Fruit fly (Drosophila melanogaster) ovary, adult (tissue): ENCODE results near the gene CG9106.
A peak's percentile ranks its signal among the peaks of the same experiment; 100 is the strongest.

Experiments used
- CG17801 ChIP-seq: fragments of 200-800 bp; optimal IDR thresholded peaks from 2 replicates; lab custom pipeline; 2019; ENCODE audit warnings: missing biosample characterization, mild to moderate bottlenecking, missing genetic modification characterization, moderate library complexity; ENCODE audit not compliant: partially characterized antibody

Gene CG9106

DNA sequence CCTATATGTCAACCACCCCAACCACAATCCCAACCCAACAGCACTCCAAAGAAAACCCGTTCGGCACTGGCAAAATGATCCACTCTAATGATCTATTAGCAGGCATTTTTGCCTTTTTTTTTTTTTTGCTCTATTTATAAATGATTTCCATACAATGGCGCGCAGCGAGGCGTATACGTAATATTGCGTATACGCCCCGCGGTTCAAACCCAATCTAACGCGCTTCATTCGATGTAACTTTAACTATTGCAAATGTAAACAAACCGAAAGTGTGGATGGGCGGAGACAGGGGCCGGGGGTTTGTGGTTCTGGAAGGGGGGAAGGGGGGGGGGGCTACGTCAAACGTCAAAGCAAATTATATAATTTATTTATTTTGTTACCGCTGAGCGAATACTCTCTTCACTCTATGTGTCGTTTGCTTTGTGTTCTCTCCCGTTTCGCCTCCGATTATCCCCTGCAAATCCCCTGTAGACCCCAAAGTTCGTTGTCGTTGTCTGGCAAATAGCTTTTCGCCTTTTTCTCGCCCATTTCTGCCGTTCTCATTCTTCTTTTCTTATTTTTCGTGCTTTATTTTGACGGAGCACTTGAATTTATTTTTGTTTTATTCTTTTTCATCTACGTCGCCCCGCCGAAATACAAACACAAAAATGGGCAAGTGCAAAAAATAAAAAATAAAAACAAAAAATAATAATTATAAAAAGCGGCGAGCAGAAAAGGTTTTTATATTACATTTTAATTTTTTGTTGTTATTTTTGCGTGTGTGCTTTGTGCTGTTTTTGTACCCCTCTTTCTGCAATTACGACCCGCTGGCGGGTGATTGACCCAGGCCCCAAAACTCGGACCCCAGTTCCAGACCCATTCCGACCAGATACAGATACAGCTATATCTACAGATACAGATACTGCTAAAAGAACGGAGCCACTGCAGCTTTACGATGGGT, 31.2 kb upstream of the CG9106 start:
- TF ChIP-seq CG17801 (GFP tag; lab: Kevin White, UChicago): peak; percentile 96

DNA sequence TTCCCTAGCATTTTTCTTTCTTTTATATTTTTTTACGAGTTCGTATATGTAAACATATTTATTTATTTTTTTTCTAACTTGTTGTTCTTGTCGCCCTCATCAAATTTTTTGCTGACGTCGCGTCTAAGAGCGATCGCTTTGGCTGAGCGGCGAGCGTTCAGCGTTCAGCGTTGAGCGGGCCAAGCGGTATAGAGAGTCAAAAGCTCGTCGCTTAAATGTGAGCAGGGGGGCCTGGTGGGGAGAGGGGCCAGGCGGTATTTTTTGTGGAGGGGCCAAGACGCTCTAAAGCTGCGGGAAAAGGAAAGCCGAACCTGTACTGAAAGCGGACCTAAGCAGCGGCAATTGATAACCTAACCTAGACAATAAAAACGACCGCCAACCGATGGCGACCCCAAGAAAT, 29.0 kb upstream of the CG9106 start:
- peak; percentile 53 for TF ChIP-seq CG17801 (GFP tag; lab: Kevin White, UChicago)

DNA sequence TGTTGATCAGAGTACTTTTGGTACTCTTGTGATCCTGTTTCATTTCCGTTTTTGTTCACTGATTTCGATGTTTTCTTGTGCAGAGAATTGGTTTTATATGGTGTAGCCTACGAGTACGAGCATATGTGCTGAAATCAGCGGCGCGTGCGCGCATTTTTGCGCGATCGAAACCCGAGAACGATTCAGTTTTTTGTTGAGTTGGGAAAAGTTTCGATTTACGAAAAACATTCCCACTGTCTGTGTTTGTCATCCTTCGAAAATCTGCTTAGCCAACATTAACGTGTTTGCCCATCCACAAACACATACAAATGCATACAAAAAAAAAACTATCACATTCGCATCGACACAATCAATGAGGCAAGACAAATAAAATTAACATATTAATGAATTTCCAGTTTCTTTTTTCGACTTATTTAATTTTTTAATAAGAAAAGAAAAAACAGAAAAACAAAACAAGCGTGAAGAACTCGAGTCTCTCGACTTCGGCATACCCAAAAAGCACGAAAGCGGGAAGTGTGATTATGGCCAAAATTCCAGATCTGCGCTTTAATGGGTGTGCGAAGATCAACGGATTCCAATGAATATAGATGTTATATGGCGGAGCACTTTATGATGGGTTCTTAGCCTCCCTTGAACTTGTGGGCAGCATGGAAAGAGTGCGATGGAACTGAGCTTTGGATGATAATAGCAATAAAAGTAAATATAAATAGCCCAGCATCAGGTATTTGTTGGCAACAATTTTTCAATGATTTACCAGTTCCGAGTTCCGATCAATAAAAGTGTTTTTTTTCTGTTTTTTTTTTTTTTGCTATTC, 27.9 kb upstream of the CG9106 start:
- no peak for TF ChIP-seq CG17801 (GFP tag; lab: Kevin White, UChicago)

DNA sequence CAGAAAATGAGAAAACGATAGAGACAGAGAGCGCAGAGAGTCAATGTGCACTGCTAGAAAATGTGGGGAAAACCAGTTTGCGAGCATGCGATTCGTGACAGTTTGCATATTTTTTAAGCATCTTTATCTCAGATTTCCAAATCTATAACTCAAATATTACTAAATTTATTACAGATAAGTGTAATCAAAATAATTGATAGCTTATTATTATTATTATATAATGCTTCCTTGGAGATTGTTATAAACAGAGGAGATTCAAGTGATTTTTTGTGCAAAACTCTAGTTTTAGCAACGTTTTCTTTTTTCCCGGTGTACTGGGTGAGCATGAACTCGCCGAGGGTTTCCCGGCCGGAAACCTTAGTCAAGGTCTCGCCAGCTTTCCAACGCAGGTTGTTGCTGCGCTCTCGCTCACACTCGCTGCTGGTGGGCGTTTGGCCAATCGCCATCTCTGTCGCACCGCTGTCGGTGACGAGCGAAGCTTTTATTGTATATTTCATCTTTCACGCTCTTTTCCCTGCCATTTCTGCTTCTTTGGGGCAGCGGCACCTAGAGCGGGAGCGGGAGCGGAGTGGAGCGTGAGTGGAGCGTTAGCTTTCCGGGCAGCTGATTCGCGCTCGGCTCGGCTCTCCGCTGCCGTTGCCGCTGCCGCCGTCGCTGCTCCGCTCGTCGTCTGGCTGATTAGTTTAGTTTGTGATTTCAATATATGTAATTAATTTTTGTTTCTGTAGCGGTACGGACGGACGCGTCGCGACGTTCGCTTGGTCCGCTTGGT, 26.3 kb upstream of the CG9106 start:
- peak; percentile 96 for TF ChIP-seq CG17801 (GFP tag; lab: Kevin White, UChicago)

DNA sequence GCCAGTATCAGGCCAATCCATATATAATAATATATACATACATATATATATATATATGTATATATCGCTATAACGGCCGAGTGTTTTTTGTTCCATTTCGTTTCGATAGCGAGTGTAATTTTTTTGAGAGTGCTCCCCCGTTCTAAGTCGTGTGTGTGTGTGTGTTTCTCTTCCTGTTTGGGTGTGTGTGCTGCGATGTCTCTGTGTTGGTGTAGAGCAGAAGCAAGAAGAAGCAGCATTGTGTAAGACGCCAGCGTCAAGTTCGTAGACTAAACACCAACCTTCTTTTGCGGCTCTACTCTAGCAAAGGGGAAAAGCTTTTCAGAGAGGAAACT, 25.7 kb upstream of the CG9106 start:
- TF ChIP-seq CG17801 (GFP tag; lab: Kevin White, UChicago): no peak

DNA sequence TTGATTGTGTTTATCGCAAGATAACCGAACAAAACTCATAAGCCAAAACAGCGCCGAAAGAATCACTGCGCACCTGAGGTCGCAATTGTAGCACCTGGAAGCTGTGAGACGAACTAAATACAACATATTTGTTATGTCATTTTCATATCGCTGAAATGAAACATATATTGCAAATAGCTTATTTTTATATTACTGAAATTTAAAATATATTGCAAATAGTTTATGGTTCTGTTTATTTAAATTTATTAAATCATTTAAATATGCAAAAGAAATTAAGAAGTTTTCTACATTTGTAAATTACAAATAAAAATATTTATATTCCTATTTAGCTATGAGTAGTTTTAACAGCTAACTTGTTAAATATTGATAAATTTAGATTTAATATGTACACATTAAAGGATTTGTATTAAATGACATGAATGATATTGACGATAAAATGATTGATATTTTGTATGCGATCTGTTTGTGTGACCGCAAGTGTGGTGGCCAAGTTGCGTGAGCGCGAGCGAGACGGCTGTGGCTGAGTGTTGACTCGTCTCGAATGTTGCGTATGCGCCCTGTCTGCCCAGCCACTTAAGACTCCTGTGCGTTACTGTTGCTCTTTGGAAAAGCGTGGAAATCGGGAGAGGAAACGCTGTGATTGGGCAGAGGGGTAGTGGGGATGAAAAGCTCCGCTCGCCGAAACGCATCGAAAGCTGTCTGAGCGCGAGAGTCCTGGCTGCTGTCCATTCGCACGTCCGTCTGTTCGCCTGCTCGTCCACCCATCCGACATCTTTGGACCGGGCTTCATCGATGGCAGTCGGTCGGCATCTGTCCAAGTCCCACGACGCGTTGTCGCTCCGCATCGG, 25.0 kb upstream of the CG9106 start, which contains the start of gene gce:
Gene gce, plus strand, starts transcription at position 798 of the 848 bp plus-strand sequence.
- no peak for TF ChIP-seq CG17801 (GFP tag; lab: Kevin White, UChicago)

DNA sequence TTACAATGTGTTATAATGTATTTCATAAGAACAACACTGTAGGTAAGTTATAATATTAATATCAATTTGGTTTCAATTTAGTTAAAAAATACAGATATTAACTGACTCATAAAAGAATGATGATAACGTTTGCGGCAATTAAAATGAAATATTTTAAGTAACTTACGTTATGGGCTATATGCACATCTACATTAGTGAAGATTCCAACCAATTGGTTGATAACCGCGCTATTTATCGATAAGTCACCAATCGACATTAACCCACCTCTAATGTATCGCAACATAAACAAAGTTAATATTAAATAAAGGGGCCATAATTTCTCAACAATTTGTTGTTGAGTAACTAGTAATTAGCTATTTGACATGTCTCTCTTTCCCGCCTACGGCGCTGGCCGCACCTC, 20.6 kb upstream of the CG9106 start, which contains the start of gene CG5877:
Gene CG5877, plus strand, starts transcription at position 238 of the 400 bp plus-strand sequence.
- TF ChIP-seq CG17801 (GFP tag; lab: Kevin White, UChicago): no peak

DNA sequence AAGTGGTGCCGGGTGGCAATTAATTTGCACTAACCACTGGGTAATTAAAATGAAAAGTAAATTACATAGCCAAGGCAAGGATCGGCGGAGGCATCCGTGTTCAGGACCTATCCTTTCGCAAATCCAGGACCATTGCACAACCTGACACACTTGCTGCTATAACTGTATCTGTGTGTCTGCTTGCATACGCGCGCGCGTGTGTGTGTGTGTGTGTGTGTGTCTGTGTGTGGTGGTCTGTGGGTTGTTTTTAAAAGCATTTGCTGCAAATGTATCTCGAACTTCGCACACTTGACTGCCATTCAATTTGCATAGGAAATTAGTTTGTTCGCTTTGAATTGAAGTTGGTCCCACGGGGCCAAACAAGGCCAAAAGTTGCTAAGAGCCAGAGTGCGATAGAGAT, 12.9 kb downstream of the CG9106 start:
- TF ChIP-seq CG17801 (GFP tag; lab: Kevin White, UChicago): no peak

DNA sequence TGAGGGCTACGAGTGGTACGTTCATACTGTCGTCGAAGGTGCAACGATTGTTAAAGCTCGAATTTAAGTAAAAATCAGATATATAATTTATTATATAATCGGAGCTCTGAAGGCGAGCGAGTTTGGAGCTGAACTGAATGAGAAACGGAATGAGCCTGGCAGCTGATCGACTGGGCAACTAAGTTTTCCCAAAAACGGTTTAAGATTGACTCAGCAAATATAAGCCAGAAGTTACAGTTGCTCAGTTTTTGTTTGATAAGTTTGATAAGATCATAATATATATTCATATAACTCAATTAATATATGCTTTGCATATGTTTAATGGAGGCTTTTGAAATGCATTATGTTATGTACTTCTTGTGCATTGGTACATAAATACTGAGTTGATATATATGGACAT, 27.4 kb downstream of the CG9106 start, which contains the start of gene PPYR1:
Gene PPYR1, minus strand, starts transcription at position 101 of the 400 bp plus-strand sequence.
- TF ChIP-seq CG17801 (GFP tag; lab: Kevin White, UChicago): no peak

DNA sequence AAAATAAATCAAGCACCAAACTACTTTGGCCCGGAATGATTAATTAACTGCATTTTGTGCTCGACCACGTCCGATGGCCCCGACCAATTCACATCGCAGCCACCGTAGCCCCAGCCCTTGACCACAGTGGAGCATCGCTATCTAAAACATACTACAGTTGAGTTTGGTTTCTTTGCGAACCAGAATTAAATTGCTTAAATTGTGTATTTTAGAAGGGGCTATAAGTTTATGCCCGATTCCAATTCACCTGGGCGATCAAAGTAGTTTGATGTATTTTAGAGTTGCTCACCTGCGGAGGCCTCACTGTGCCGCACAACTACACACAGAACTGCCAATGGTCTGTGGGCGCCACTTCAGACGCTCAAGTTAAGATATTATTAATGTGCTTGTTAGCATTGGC, 37.0 kb downstream of the CG9106 start:
- TF ChIP-seq CG17801 (GFP tag; lab: Kevin White, UChicago): no peak

DNA sequence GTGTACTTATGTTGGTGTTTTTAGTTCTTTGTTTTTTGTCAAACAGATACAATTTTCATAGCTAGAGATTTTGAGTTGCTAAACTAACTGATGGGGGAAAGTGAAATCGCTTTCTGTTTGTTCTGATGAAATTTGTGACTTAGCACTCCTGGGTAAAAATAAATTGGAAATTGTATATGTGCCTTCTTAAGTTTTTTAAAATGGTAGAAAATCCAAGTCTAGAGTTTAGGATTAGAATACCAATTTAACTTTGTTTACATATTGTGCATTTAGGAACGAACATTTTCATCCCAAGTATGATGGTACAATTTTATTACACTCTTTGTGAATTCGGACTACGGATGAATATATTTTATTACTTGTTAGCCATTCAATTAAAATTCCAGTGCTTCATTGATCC, 42.4 kb downstream of the CG9106 start, which contains the start of gene CG9101:
Gene CG9101, minus strand, starts transcription at position 101 of the 400 bp plus-strand sequence.
- no peak for TF ChIP-seq CG17801 (GFP tag; lab: Kevin White, UChicago)

DNA sequence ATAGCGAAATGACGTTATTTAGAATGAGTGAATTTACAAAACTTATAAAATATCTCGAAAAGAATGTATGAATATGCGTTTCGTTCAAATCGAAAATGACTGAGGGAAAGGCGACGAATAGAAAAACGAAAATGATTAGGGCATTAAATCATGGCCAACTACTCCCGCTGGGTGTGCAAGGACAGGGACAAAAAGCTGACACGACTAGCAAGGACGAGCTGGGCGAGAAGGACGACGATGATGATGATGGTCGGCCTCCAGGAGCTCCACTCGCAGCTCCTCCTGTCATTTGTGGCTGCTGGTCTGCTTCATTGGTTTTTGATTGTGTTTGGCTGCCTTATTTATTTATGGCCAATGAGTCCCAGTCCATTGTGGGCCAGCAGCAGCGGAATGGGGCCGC, 48.7 kb downstream of the CG9106 start, which contains the start of gene CG43076:
Gene CG43076, minus strand, starts transcription at position 101 of the 400 bp plus-strand sequence.
- TF ChIP-seq CG17801 (GFP tag; lab: Kevin White, UChicago): no peak

DNA sequence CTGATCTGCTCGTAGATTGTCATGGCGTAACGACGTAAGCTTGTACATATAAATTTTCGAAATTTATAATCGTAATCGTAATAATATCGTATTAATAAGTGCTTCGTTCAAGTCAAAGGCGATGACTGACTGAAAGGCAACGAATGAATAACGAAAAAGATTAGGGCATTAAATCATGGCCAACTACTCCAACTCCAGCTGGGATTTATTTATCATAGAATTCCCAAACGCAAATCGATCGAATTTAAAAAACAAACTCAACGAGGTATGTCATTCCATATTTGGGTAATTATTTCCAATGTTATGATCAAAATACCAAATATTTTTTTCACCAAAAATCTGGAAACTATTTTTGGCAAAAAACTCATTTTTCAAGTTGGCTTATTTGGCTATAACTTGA, 51.1 kb downstream of the CG9106 start, which contains the start of gene CG43075:
Gene CG43075, minus strand, starts transcription at position 101 of the 400 bp plus-strand sequence.
- no peak for TF ChIP-seq CG17801 (GFP tag; lab: Kevin White, UChicago)
